Fruit fly (Drosophila melanogaster): ENCODE results near the gene Mur18B.
A peak's percentile ranks its signal among the peaks of the same experiment; 100 is the strongest.

Gene Mur18B

DNA sequence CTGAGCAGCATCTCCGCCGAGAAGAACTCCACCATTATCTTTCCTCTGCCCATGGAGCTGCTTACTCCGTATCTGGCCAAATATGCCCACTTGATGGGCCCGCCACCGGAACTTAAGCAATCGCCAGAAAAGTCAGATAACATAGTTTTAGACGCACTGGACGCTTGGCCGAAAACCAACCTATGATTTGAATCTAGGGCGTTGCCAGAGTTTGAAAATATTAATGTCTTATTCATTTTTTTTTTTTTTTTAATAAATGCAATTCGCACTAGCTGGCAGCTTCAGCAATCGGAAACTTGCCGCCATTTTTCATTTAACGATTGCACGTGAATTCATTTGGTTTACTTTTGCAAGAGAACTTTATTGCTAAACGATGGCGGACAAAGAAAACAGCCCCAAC, 23.2 kb upstream of the Mur18B start, which contains the start of gene HP1D3csd (continued):
- TF ChIP-seq CG6654 (GFP tag; optimal IDR thresholded peaks at IDR 0.05) (peak; percentile 98), grn (GFP tag; optimal IDR thresholded peaks at IDR 0.05) (peak; percentile 12)

DNA sequence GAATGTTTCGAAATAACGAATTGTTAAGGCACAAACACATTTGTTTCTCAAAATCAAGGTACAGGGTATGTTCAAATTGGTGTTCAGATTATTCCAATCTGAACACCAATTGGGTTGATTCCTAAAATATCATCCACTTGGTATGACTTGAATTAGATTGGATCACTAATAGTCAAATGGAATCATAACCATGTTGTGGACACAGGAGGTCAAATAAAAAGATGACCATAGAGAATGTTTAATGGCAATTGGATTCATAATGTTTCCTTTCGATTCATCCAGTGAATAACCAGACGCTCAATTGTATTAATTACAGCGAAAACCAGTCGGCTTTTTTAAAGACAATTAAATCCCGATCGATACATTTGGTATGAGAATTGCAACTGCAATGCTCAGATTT, 22.0 kb upstream of the Mur18B start:
- TF ChIP-seq CG4730 (GFP tag; IDR thresholded peaks at IDR 0.05) (no peak), Elba2 (GFP tag; optimal IDR thresholded peaks at IDR 0.05) (peak; percentile 82), insv (GFP tag; optimal IDR thresholded peaks at IDR 0.05) (peak in 1 of 2 experiments; percentile 68)

DNA sequence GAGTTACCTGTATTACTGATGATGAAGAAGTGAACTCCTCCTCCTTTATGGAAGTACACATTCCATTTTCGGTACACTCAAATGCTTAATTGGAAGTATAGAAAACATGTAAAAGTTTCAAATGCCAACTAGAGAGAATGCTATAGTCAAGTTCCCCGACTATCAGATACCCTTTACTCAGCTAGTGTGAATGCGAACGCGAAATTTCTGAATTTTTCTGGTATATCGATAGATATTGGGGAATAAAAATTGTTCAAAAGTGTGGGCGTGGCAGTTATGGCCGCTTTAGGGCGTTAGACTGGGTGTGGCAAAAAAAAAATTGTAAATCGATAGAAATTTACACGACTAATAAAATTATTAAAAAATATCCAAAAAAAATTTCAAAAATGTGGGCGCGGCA, 21.5 kb upstream of the Mur18B start:
- 0 out of 2 replicates have a peak, but pooled peaks have one; percentile 32 for TF ChIP-seq nerfin-2 (GFP tag; IDR thresholded peaks at IDR 0.05; ENCODE audit: partially characterized antibody)
- TF ChIP-seq CG14860 (GFP tag; IDR thresholded peaks at IDR 0.05; ENCODE audit: partially characterized antibody), result peak; percentile 53; the same call in 1 of the 3 replicates
- no peak for TF ChIP-seq ara (GFP tag; IDR thresholded peaks at IDR 0.05)
- TF ChIP-seq HLH4C (GFP tag; IDR thresholded peaks at IDR 0.05; ENCODE audit: partially characterized antibody), result 0 out of 3 replicates have a peak, but pooled peaks have one; percentile 41
- TF ChIP-seq seq (GFP tag; IDR thresholded peaks at IDR 0.05), result no peak
- TF ChIP-seq CG16813 (GFP tag; IDR thresholded peaks at IDR 0.05; ENCODE audit: partially characterized antibody), result peak; percentile 51
- peak; percentile 46; the same call in 1 of the 3 replicates for TF ChIP-seq CG6791 (GFP tag; IDR thresholded peaks at IDR 0.05; ENCODE audit: partially characterized antibody)
- TF ChIP-seq D19A (tag; optimal IDR thresholded peaks at IDR 0.05), result peak; percentile 36

DNA sequence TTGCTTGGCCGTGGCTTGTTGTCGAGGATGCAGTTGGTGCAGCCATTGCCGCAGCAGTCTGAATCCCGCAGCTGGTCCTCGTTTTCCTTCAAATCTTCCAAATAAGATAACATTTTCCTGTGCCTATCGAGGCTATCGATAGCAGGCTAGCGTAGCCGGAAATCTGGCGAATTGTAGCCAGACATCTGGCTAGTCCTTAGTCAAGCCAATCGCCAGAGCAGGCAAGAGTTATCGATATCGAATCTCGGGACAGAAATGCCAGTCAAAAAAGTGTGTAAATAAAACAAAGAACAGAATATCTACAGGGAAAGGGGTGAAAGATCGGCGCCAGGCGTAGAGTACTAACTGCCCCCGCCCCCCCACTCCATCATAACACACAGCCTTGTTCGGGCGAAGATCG, 19.7 kb upstream of the Mur18B start, which contains the start of the genes CG7914 and CG14194:
CG7914 (minus strand) TSS at position 113 of the 400 bp plus-strand sequence.
CG14194 (plus strand) TSS at position 220 of the 400 bp plus-strand sequence.
- TF ChIP-seq unc-4 (GFP tag; IDR thresholded peaks at IDR 0.05; ENCODE audit: partially characterized antibody) (peak; percentile 70), bbx (GFP tag; IDR thresholded peaks at IDR 0.05; ENCODE audit: partially characterized antibody) (peak; percentile 89), nerfin-2 (GFP tag; IDR thresholded peaks at IDR 0.05; ENCODE audit: partially characterized antibody) (peak; percentile 93), Med (GFP tag) (peak; percentile 50), lbe (GFP tag; optimal IDR thresholded peaks at IDR 0.05) (no peak), row (GFP tag; IDR thresholded peaks at IDR 0.05) (peak; percentile 62), inv (GFP tag; IDR thresholded peaks at IDR 0.05; ENCODE audit: partially characterized antibody) (peak; percentile 60), Dref (GFP tag; IDR thresholded peaks at IDR 0.05) (peak; percentile 96), HmgZ (tag; optimal IDR thresholded peaks at IDR 0.05) (peak; percentile 45), CG5953 (GFP tag; IDR thresholded peaks at IDR 0.05) (no peak), Adf1 (GFP tag; IDR thresholded peaks at IDR 0.05) (no peak), CG6683 (GFP tag; optimal IDR thresholded peaks at IDR 0.05) (no peak), YL-1 (GFP tag; optimal IDR thresholded peaks at IDR 0.05) (peak; percentile 43), Opbp (GFP tag; IDR thresholded peaks at IDR 0.05; ENCODE audit: partially characterized antibody) (peak; percentile 87), CG34224 (GFP tag; IDR thresholded peaks at IDR 0.05; ENCODE audit: partially characterized antibody) (peak; percentile 71; the same call in 2 of the 3 replicates), CG6813 (GFP tag; optimal IDR thresholded peaks at IDR 0.05) (no peak), CG3838 (GFP tag; optimal IDR thresholded peaks at IDR 0.05) (no peak), MBD-R2 (GFP tag; IDR thresholded peaks at IDR 0.05) (peak; percentile 92), knrl (GFP tag; IDR thresholded peaks at IDR 0.05; ENCODE audit: partially characterized antibody) (peak; percentile 61; the same call in 2 of the 3 replicates), chm (GFP tag; IDR thresholded peaks at IDR 0.05) (no peak), mld (GFP tag; IDR thresholded peaks at IDR 0.05; ENCODE audit: partially characterized antibody) (peak; percentile 80), sens (GFP tag) (peak; percentile 54), HLH4C (GFP tag; IDR thresholded peaks at IDR 0.05; ENCODE audit: partially characterized antibody) (peak; percentile 96), pzg (GFP tag; optimal IDR thresholded peaks at IDR 0.05) (peak; percentile 69), CG16813 (GFP tag; IDR thresholded peaks at IDR 0.05; ENCODE audit: partially characterized antibody) (peak; percentile 82), CG1603 (tag; optimal IDR thresholded peaks at IDR 0.05) (peak; percentile 60), tna (GFP tag; IDR thresholded peaks at IDR 0.05; ENCODE audit: partially characterized antibody) (peak; percentile 94), Sry-δ (GFP tag; optimal IDR thresholded peaks at IDR 0.05) (peak; percentile 65), Dll (GFP tag; IDR thresholded peaks at IDR 0.05; ENCODE audit: partially characterized antibody) (peak; percentile 77), gfzf (GFP tag; optimal IDR thresholded peaks at IDR 0.05) (peak; percentile 24), CG2116 (GFP tag; optimal IDR thresholded peaks at IDR 0.05) (peak; percentile 67), crp (GFP tag; optimal IDR thresholded peaks at IDR 0.05) (peak in 1 of 2 experiments; percentile 51), NfI (GFP tag; optimal IDR thresholded peaks at IDR 0.05) (peak; percentile 12)
